Worm (Caenorhabditis elegans): ENCODE results near the gene alh-6.

alh-6 gene

ce11 chrII:1344524-1345119, 34.7 kb upstream of the alh-6 start (continued):
- TF ChIP-seq nhr-237 (tag; optimal IDR thresholded peaks at IDR 0.05) (no peak), ceh-44 (GFP tag; IDR thresholded peaks at IDR 0.05) (no peak), nhr-25 (tag; optimal IDR thresholded peaks at IDR 0.05; ENCODE audit: borderline replicate concordance, insufficient read depth) (no peak), daf-12 (tag; optimal IDR thresholded peaks at IDR 0.05) (no peak), nhr-48 (tag; optimal IDR thresholded peaks at IDR 0.05) (no peak), cey-2 (tag; optimal IDR thresholded peaks at IDR 0.05; ENCODE audit: borderline replicate concordance, insufficient read depth) (no peak), ces-1 (GFP tag; optimal IDR thresholded peaks at IDR 0.05) (no peak), dmd-9 (GFP tag; IDR thresholded peaks at IDR 0.05) (no peak), daf-16 (GFP tag; optimal IDR thresholded peaks at IDR 0.05) (no peak), daf-16 (tag; optimal IDR thresholded peaks at IDR 0.05) (no peak), set-16 (GFP tag; IDR thresholded peaks at IDR 0.05) (no peak), snpc-1.2 (GFP tag; IDR thresholded peaks at IDR 0.05) (no peak), aha-1 (tag) (peak; percentile 12)

ce11 chrII:1343748-1344147, 33.8 kb upstream of the alh-6 start:
- TF ChIP-seq daf-8 (GFP tag; IDR thresholded peaks at IDR 0.05) (no peak), aha-1 (tag) (peak; percentile 55)

ce11 chrII:1341416-1341815, 31.5 kb upstream of the alh-6 start:
- TF ChIP-seq lsy-2 (tag; optimal IDR thresholded peaks at IDR 0.05), result peak in 1 of 2 experiments; percentile 7
- peak; percentile 30 for TF ChIP-seq aha-1 (tag)
- TF ChIP-seq mep-1 (tag; optimal IDR thresholded peaks at IDR 0.05), result peak; percentile 10
- peak; percentile 60 for TF ChIP-seq ctbp-1 (GFP tag; IDR thresholded peaks at IDR 0.05)
- TF ChIP-seq lim-7 (GFP tag; IDR thresholded peaks at IDR 0.05), result no peak
- TF ChIP-seq ces-1 (GFP tag; optimal IDR thresholded peaks at IDR 0.05), result peak; percentile 89
- no peak for TF ChIP-seq zip-2 (tag; optimal IDR thresholded peaks at IDR 0.05)
- no peak for TF ChIP-seq rbr-2 (tag; optimal IDR thresholded peaks at IDR 0.05)
- peak; percentile 30; the same call in 1 of the 2 replicates for TF ChIP-seq hmg-1.1 (GFP tag; IDR thresholded peaks at IDR 0.05)

ce11 chrII:1340049-1340448, 30.1 kb upstream of the alh-6 start:
- no peak for TF ChIP-seq R02D3.7 (tag; optimal IDR thresholded peaks at IDR 0.05)
- TF ChIP-seq nhr-25 (tag; optimal IDR thresholded peaks at IDR 0.05; ENCODE audit: borderline replicate concordance, insufficient read depth), result no peak
- TF ChIP-seq nhr-77 (tag; optimal IDR thresholded peaks at IDR 0.05), result no peak
- no peak for TF ChIP-seq zfp-2 (tag; optimal IDR thresholded peaks at IDR 0.05)
- no peak for TF ChIP-seq unc-130 (GFP tag; optimal IDR thresholded peaks at IDR 0.05)
- no peak for TF ChIP-seq daf-8 (GFP tag; IDR thresholded peaks at IDR 0.05)
- no peak for TF ChIP-seq lin-13 (GFP tag; optimal IDR thresholded peaks at IDR 0.05)
- no peak for TF ChIP-seq zfp-3 (GFP tag; conservative IDR thresholded peaks at IDR 0.05)
- no peak for TF ChIP-seq spr-3 (GFP tag; optimal IDR thresholded peaks at IDR 0.05)
- peak; percentile 1 for TF ChIP-seq aha-1 (tag)
- peak in 1 of 2 experiments; percentile 51 for TF ChIP-seq unc-62 (GFP tag; optimal IDR thresholded peaks at IDR 0.05 in 1 of 2)
- no peak for TF ChIP-seq unc-62 (tag; optimal IDR thresholded peaks at IDR 0.05)
- no peak for TF ChIP-seq nhr-111 (GFP tag; optimal IDR thresholded peaks at IDR 0.05)
- TF ChIP-seq F49E8.2 (tag; optimal IDR thresholded peaks at IDR 0.05; ENCODE audit: borderline replicate concordance), result no peak
- TF ChIP-seq D1046.2 (GFP tag; IDR thresholded peaks at IDR 0.05), result no peak
- TF ChIP-seq madf-9 (GFP tag; conservative IDR thresholded peaks at IDR 0.05), result no peak

ce11 chrII:1338196-1338595, 28.3 kb upstream of the alh-6 start:
- TF ChIP-seq lir-3 (tag; optimal IDR thresholded peaks at IDR 0.05) (no peak), mes-2 (tag; optimal IDR thresholded peaks at IDR 0.05; ENCODE audit: poor library complexity, severe bottlenecking) (peak; percentile 8), hmg-1.1 (GFP tag; IDR thresholded peaks at IDR 0.05) (0 out of 2 replicates have a peak, but pooled peaks have one; percentile 17)
